Worm (Caenorhabditis elegans) whole organism, L1 larva: Measurements from ENCODE around the gene C27H6.8.

Experiments used
- ceh-82 ChIP-seq, 3 experiments: fragments of 150-350 bp in 1 of 3; sonication (generic microtip) in 2 of 3; optimal IDR thresholded peaks; 2 replicates each; lab custom pipeline; 2014 to 2017; ENCODE audit warnings: missing biosample characterization in 3 of 3, missing genetic modification characterization in 3 of 3
- ceh-90 ChIP-seq: sonication (generic microtip); optimal IDR thresholded peaks from 2 replicates; lab custom pipeline; 2016; ENCODE audit warnings: missing genetic modification characterization, missing compliant biosample characterization
- ces-1 ChIP-seq: fragments of 150-350 bp; optimal IDR thresholded peaks from 2 replicates; lab custom pipeline; 2014; ENCODE audit warnings: missing biosample characterization, missing genetic modification reagents, missing genetic modification characterization
- efl-1 ChIP-seq, 4 experiments: fragments of 150-350 bp; optimal IDR thresholded peaks in 3 of 4; peaks in 1 of 4; 1 replicate in 1 of 4; 2 replicates in 3 of 4; lab custom pipeline; 2014; ENCODE audit warnings: missing biosample characterization in 2 of 4, missing genetic modification characterization in 2 of 4, missing genetic modification reagents in 2 of 4
- elt-2 ChIP-seq: sonication (generic microtip); optimal IDR thresholded peaks from 2 replicates; lab custom pipeline; 2016; ENCODE audit warnings: missing genetic modification characterization, mild to moderate bottlenecking, inconsistent platforms, missing compliant biosample characterization, missing genetic modification reagents
- elt-3 ChIP-seq, 6 experiments: fragments of 150-350 bp in 1 of 6; sonication (generic microtip); optimal IDR thresholded peaks; 2 replicates each; lab custom pipeline; 2017 to 2018; ENCODE audit warnings: missing biosample characterization in 6 of 6, missing genetic modification characterization in 6 of 6, inconsistent platforms in 1 of 6
- fkh-10 ChIP-seq: sonication (generic microtip); optimal IDR thresholded peaks from 2 replicates; lab custom pipeline; 2017; ENCODE audit warnings: missing biosample characterization, missing genetic modification reagents, missing genetic modification characterization
- jun-1 ChIP-seq: fragments of 150-350 bp; optimal IDR thresholded peaks from 2 replicates; lab custom pipeline; 2014; ENCODE audit warnings: missing biosample characterization, missing genetic modification reagents, missing genetic modification characterization
- lin-15B ChIP-seq: fragments of 150-350 bp; sonication (generic microtip); optimal IDR thresholded peaks from 3 replicates; lab custom pipeline; 2014; ENCODE audit warnings: missing biosample characterization, missing genetic modification characterization
- lin-35 ChIP-seq, 2 experiments: fragments of 150-350 bp; optimal IDR thresholded peaks; 2 replicates each; lab custom pipeline; 2014; ENCODE audit warnings: missing biosample characterization in 2 of 2, missing genetic modification characterization in 2 of 2, missing genetic modification reagents in 2 of 2
- lir-3 ChIP-seq: sonication (generic microtip); optimal IDR thresholded peaks from 2 replicates; lab custom pipeline; 2016; ENCODE audit warnings: mild to moderate bottlenecking, missing genetic modification characterization, moderate library complexity, missing compliant biosample characterization; ENCODE audit not compliant: poor library complexity
- nhr-12 ChIP-seq: sonication (generic microtip); optimal IDR thresholded peaks from 2 replicates; lab custom pipeline; 2017; ENCODE audit warnings: missing biosample characterization, missing genetic modification characterization
- unc-62 ChIP-seq: fragments of 150-350 bp; optimal IDR thresholded peaks from 2 replicates; lab custom pipeline; 2014; ENCODE audit warnings: missing biosample characterization, missing genetic modification reagents, missing genetic modification characterization

DNA sequence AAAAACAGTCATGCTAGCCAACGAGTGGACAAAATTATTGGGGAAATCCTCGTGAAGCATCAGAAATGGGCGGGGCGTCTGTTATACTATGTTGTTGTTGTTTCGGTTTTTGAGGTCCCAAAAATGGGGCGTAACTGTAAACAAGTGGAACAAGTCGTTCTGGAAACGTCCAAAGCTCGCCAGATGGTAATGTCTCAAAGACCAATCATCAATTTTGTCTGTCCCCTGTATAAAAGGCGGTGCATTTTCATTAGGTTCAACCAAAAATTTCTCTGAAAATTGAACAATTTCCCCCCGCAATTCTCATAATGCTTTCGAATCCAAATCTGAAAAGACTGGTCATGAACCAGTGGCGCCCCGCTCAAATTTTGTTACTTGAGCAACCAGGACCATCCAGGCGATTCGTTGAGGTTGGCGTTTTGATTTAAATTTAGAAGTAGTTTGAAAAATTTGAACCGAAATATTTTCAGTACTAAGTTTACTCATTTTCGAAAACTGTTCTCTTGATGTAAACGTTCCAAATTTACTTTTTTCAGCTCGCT is 31.6 kb upstream of the C27H6.8 start:
- no peak for TF ChIP-seq ceh-90 (tag; lab: Kevin White, UChicago)
- no peak for TF ChIP-seq jun-1 (tag; lab: Kevin White, UChicago)
- no peak for TF ChIP-seq lir-3 (tag; lab: Kevin White, UChicago)
- no peak for TF ChIP-seq lin-15B (tag; lab: Kevin White, UChicago)
- TF ChIP-seq fkh-10 (GFP tag; lab: Kevin White, UChicago) = no peak
- no peak for TF ChIP-seq ces-1 (GFP tag; lab: Kevin White, UChicago)
- no peak for TF ChIP-seq ceh-82 (tag; optimal IDR thresholded peaks at IDR 0.05; lab: Kevin White, UChicago)
- no peak for TF ChIP-seq unc-62 (GFP tag; lab: Kevin White, UChicago)
- no peak for TF ChIP-seq efl-1 (optimal IDR thresholded peaks at IDR 0.05; lab: Kevin White, UChicago)
- TF ChIP-seq efl-1 (GFP tag; optimal IDR thresholded peaks at IDR 0.05 in 1 of 2; lab: Kevin White, UChicago) = no peak
- no peak for TF ChIP-seq elt-3 (tag; optimal IDR thresholded peaks at IDR 0.05; lab: Kevin White, UChicago)
- no peak for TF ChIP-seq elt-2 (tag; lab: Kevin White, UChicago)
- no peak for TF ChIP-seq lin-35 (GFP tag; optimal IDR thresholded peaks at IDR 0.05; lab: Kevin White, UChicago)
- TF ChIP-seq nhr-12 = no peak
